Worm (Caenorhabditis elegans) whole organism, young adult: Measurements from ENCODE around the gene C25E10.12.

Experiments used
- C06A6.2 ChIP-seq: fragments of 200-800 bp; sonication (Bioruptor generic); conservative IDR thresholded peaks from 2 replicates; pipeline ENCODE4 v1.3.6; 2022; ENCODE audit warnings: missing genetic modification characterization, missing compliant biosample characterization
- C17E4.6 ChIP-seq: fragments of 200-800 bp; sonication (Bioruptor generic); IDR thresholded peaks from 2 replicates; pipeline ENCODE4 v1.3.6; 2022; ENCODE audit warnings: missing genetic modification reagents, missing genetic modification characterization, missing compliant biosample characterization
- D2030.7 ChIP-seq: fragments of 200-800 bp; sonication (Bioruptor generic); IDR thresholded peaks from 2 replicates; pipeline ENCODE4 v1.3.6; 2022; ENCODE audit warnings: missing genetic modification reagents, missing genetic modification characterization, missing compliant biosample characterization
- F33H1.4 ChIP-seq: fragments of 200-800 bp; sonication (Bioruptor generic); IDR thresholded peaks from 2 replicates; pipeline ENCODE4 v1.3.6; 2022; ENCODE audit warnings: missing genetic modification reagents, missing genetic modification characterization, missing compliant biosample characterization
- F37B4.10 ChIP-seq: fragments of 200-800 bp; sonication (Bioruptor generic); IDR thresholded peaks from 2 replicates; pipeline ENCODE4 v1.3.6; 2022; ENCODE audit warnings: missing genetic modification characterization, missing compliant biosample characterization
- F39B2.1 ChIP-seq: fragments of 200-800 bp; sonication (Bioruptor generic); IDR thresholded peaks from 2 replicates; pipeline ENCODE4 v1.3.6; 2022; ENCODE audit warnings: missing genetic modification reagents, missing genetic modification characterization, missing compliant biosample characterization
- K11D2.4 ChIP-seq: fragments of 200-800 bp; sonication (Bioruptor generic); IDR thresholded peaks from 2 replicates; pipeline ENCODE4 v1.3.6; 2022; ENCODE audit warnings: missing genetic modification reagents, missing genetic modification characterization, missing compliant biosample characterization
- K12H6.12 ChIP-seq: fragments of 200-800 bp; sonication (Bioruptor generic); optimal IDR thresholded peaks from 2 replicates; lab custom pipeline; 2018; ENCODE audit warnings: mild to moderate bottlenecking, missing genetic modification characterization, missing compliant biosample characterization
- T26A5.8 ChIP-seq: sonication (generic microtip); optimal IDR thresholded peaks from 2 replicates; lab custom pipeline; 2016; ENCODE audit warnings: missing genetic modification characterization, missing compliant biosample characterization
- Y79H2A.3 ChIP-seq: fragments of 200-800 bp; sonication (Bioruptor generic); conservative IDR thresholded peaks from 2 replicates; pipeline ENCODE4 v1.3.6; 2022; ENCODE audit warnings: missing genetic modification reagents, missing genetic modification characterization, missing compliant biosample characterization
- akir-1 ChIP-seq: fragments of 200-800 bp; sonication (Bioruptor generic); optimal IDR thresholded peaks from 2 replicates; lab custom pipeline; 2018; ENCODE audit warnings: mild to moderate bottlenecking, missing genetic modification characterization, moderate library complexity, missing compliant biosample characterization
- aptf-3 ChIP-seq: fragments of 200-800 bp; sonication (Bioruptor generic); IDR thresholded peaks from 2 replicates; pipeline ENCODE4 v1.3.6; 2022; ENCODE audit warnings: missing genetic modification characterization, missing compliant biosample characterization
- attf-3 ChIP-seq: fragments of 200-800 bp; sonication (Bioruptor generic); conservative IDR thresholded peaks from 2 replicates; pipeline ENCODE4 v1.3.6; 2022; ENCODE audit warnings: missing genetic modification reagents, missing genetic modification characterization, missing compliant biosample characterization
- bed-1 ChIP-seq: fragments of 200-800 bp; sonication (Bioruptor generic); IDR thresholded peaks from 2 replicates; pipeline ENCODE4 v1.3.6; 2022; ENCODE audit warnings: missing genetic modification reagents, missing genetic modification characterization, missing compliant biosample characterization
- cebp-1 ChIP-seq, 2 experiments: fragments of 200-800 bp in 1 of 2; sonication (Bioruptor generic) in 1 of 2; sonication (generic microtip) in 1 of 2; IDR thresholded peaks in 1 of 2; optimal IDR thresholded peaks in 1 of 2; 2 replicates each; pipeline versions ENCODE4 v1.3.6 to Lab custom; 2017 to 2022; ENCODE audit warnings: missing compliant biosample characterization in 2 of 2, missing genetic modification characterization in 2 of 2, mild to moderate bottlenecking in 1 of 2, missing genetic modification reagents in 1 of 2, moderate library complexity in 1 of 2
- ceh-91 ChIP-seq: fragments of 200-800 bp; sonication (Bioruptor generic); IDR thresholded peaks from 2 replicates; pipeline ENCODE4 v1.3.6; 2022; ENCODE audit warnings: missing genetic modification reagents, missing genetic modification characterization, missing compliant biosample characterization
- efl-1 ChIP-seq: fragments of 150-350 bp; optimal IDR thresholded peaks from 2 replicates; lab custom pipeline; 2014; ENCODE audit warnings: missing biosample characterization, missing genetic modification reagents, missing genetic modification characterization
- egrh-3 ChIP-seq: fragments of 200-800 bp; sonication (Bioruptor generic); IDR thresholded peaks from 2 replicates; pipeline ENCODE4 v1.3.6; 2022; ENCODE audit warnings: missing genetic modification reagents, missing genetic modification characterization, missing compliant biosample characterization
- ekl-4 ChIP-seq: fragments of 200-800 bp; sonication (Bioruptor generic); IDR thresholded peaks from 2 replicates; pipeline ENCODE4 v1.3.6; 2022; ENCODE audit warnings: missing genetic modification reagents, missing genetic modification characterization, missing compliant biosample characterization
- him-1 ChIP-seq: sonication (generic microtip); optimal IDR thresholded peaks from 2 replicates; lab custom pipeline; 2016; ENCODE audit warnings: missing genotype, missing genetic modification reagents, missing genetic modification characterization, missing compliant biosample characterization
- let-607 ChIP-seq, 2 experiments: fragments of 200-800 bp in 1 of 2; sonication (Bioruptor generic) in 1 of 2; sonication (generic microtip) in 1 of 2; optimal IDR thresholded peaks; 2 replicates each; lab custom pipeline; 2016 to 2018; ENCODE audit warnings: mild to moderate bottlenecking in 2 of 2, missing compliant biosample characterization in 2 of 2, missing genetic modification characterization in 2 of 2, moderate library complexity in 2 of 2, missing genotype in 1 of 2
- lin-35 ChIP-seq, 3 experiments: fragments of 150-350 bp in 2 of 3; sonication (generic microtip) in 1 of 3; optimal IDR thresholded peaks; 2 replicates each; lab custom pipeline; 2014 to 2018; ENCODE audit warnings: missing biosample characterization in 3 of 3, missing genetic modification characterization in 3 of 3, missing genetic modification reagents in 3 of 3
- lin-54 ChIP-seq: fragments of 200-800 bp; sonication (Bioruptor generic); optimal IDR thresholded peaks from 2 replicates; lab custom pipeline; 2018; ENCODE audit warnings: mild to moderate bottlenecking, missing genetic modification characterization, missing compliant biosample characterization
- lir-1 ChIP-seq: fragments of 200-800 bp; sonication (Bioruptor generic); conservative IDR thresholded peaks from 2 replicates; pipeline ENCODE4 v1.3.6; 2022; ENCODE audit warnings: missing genetic modification reagents, missing genetic modification characterization, missing compliant biosample characterization
- mxl-1 ChIP-seq: sonication (generic microtip); optimal IDR thresholded peaks from 2 replicates; lab custom pipeline; 2016; ENCODE audit warnings: missing genetic modification characterization, missing compliant biosample characterization
- nfyb-1 ChIP-seq: fragments of 200-800 bp; sonication (Bioruptor generic); IDR thresholded peaks from 2 replicates; pipeline ENCODE4 v1.3.6; 2022; ENCODE audit warnings: missing genetic modification reagents, missing genetic modification characterization, missing compliant biosample characterization
- nhr-179 ChIP-seq: sonication (generic microtip); optimal IDR thresholded peaks from 2 replicates; lab custom pipeline; 2016; ENCODE audit warnings: mild to moderate bottlenecking, missing genetic modification characterization, missing compliant biosample characterization
- pbrm-1 ChIP-seq: fragments of 200-800 bp; sonication (Bioruptor generic); IDR thresholded peaks from 2 replicates; pipeline ENCODE4 v1.3.6; 2022; ENCODE audit warnings: missing genetic modification reagents, missing genetic modification characterization, missing compliant biosample characterization
- snpc-1.3 ChIP-seq: sonication (generic microtip); optimal IDR thresholded peaks from 2 replicates; lab custom pipeline; 2017; ENCODE audit warnings: missing genetic modification characterization, mild to moderate bottlenecking, missing compliant biosample characterization, antibody characterized with exemption, moderate library complexity, missing genotype, missing genetic modification reagents; ENCODE audit not compliant: insufficient read depth
- snpc-4 ChIP-seq, 5 experiments: fragments of 150-350 bp in 1 of 5; sonication (generic microtip) in 4 of 5; optimal IDR thresholded peaks; 2 replicates each; lab custom pipeline; 2014 to 2018; ENCODE audit warnings: missing genetic modification characterization in 5 of 5, missing biosample characterization in 3 of 5, antibody characterized with exemption in 2 of 5, mild to moderate bottlenecking in 2 of 5, missing compliant biosample characterization in 2 of 5, missing genotype in 2 of 5, moderate library complexity in 2 of 5, missing genetic modification reagents in 1 of 5
- somi-1 ChIP-seq: fragments of 200-800 bp; sonication (Bioruptor generic); optimal IDR thresholded peaks from 2 replicates; lab custom pipeline; 2018; ENCODE audit warnings: mild to moderate bottlenecking, missing genetic modification characterization, missing compliant biosample characterization
- unc-62 ChIP-seq: fragments of 150-350 bp; optimal IDR thresholded peaks from 2 replicates; lab custom pipeline; 2014; ENCODE audit warnings: missing biosample characterization, missing genetic modification reagents, missing genetic modification characterization
- xnd-1 ChIP-seq: sonication (generic microtip); optimal IDR thresholded peaks from 2 replicates; lab custom pipeline; 2016; ENCODE audit warnings: missing genotype, missing genetic modification reagents, missing genetic modification characterization, missing compliant biosample characterization
- ztf-18 ChIP-seq: sonication (generic microtip); optimal IDR thresholded peaks from 2 replicates; lab custom pipeline; 2016; ENCODE audit warnings: missing genotype, mild to moderate bottlenecking, missing genetic modification characterization, missing compliant biosample characterization
- ztf-25 ChIP-seq: fragments of 200-800 bp; sonication (Bioruptor generic); IDR thresholded peaks from 2 replicates; pipeline ENCODE4 v1.3.6; 2022; ENCODE audit warnings: missing genetic modification reagents, missing genetic modification characterization, missing compliant biosample characterization

The C25E10.12 gene

ce11 chrV:9065001-9065400 is 2.8 kb upstream of the C25E10.12 start:
- no peak for TF ChIP-seq lir-1 (GFP tag; lab: Robert Waterston, UW)
- no peak for TF ChIP-seq ztf-25 (GFP tag; lab: Robert Waterston, UW)
- no peak for TF ChIP-seq let-607 (tag; optimal IDR thresholded peaks at IDR 0.05; lab: Kevin White, UChicago)
- no peak for TF ChIP-seq Y79H2A.3
- no peak for TF ChIP-seq ceh-91 (GFP tag; lab: Robert Waterston, UW)
- TF ChIP-seq xnd-1 = no peak
- TF ChIP-seq cebp-1 (GFP tag; IDR thresholded peaks at IDR 0.05; lab: Robert Waterston, UW) = no peak
- peak; percentile 76 for TF ChIP-seq cebp-1 (tag; optimal IDR thresholded peaks at IDR 0.05; lab: Kevin White, UChicago)
- TF ChIP-seq, all 124 proteins: peak for 1

DNA sequence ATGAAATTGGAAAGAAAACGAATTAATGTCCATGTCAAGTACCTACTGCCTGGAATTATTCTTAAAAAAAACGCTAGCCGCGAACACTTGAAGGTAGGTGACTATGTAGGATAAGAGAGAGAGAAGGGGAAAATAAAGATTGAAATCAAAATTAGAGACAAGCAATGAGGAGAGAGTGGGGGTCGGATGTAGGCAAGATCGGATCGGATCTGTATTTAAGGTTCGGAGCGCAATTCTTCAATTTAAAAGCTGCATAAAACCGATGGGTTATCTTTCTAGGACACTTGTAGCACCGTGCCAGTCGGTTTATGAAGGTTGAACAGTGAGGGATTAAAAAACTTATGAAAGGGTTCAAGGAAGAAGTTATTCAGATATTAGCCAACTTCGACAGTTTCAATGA is 893 bp upstream of the C25E10.12 start:
- TF ChIP-seq D2030.7 (GFP tag; lab: Robert Waterston, UW) = no peak
- no peak for TF ChIP-seq bed-1
- no peak for TF ChIP-seq ekl-4 (GFP tag; lab: Robert Waterston, UW)
- TF ChIP-seq lin-35 (GFP tag; optimal IDR thresholded peaks at IDR 0.05; lab: Kevin White, UChicago) = no peak
- TF ChIP-seq attf-3 (GFP tag; lab: Robert Waterston, UW) = no peak
- no peak for TF ChIP-seq T26A5.8 (tag; lab: Kevin White, UChicago)
- no peak for TF ChIP-seq akir-1 (GFP tag; lab: Kevin White, UChicago)
- TF ChIP-seq snpc-4 (GFP tag; optimal IDR thresholded peaks at IDR 0.05; lab: Kevin White, UChicago) = no peak
- no peak for TF ChIP-seq snpc-4 (tag; optimal IDR thresholded peaks at IDR 0.05; lab: Kevin White, UChicago)
- no peak for TF ChIP-seq snpc-1.3 (tag; lab: Kevin White, UChicago)
- TF ChIP-seq ztf-18 (tag; lab: Kevin White, UChicago) = no peak
- no peak for TF ChIP-seq somi-1 (GFP tag; lab: Kevin White, UChicago)
- TF ChIP-seq Y79H2A.3 = no peak
- TF ChIP-seq nhr-179 (tag; lab: Kevin White, UChicago) = no peak
- TF ChIP-seq K12H6.12 (tag; lab: Kevin White, UChicago) = no peak
- no peak for TF ChIP-seq C17E4.6
- no peak for TF ChIP-seq lin-54 (GFP tag; lab: Kevin White, UChicago)
- TF ChIP-seq C06A6.2 = no peak
- TF ChIP-seq pbrm-1 (GFP tag; lab: Robert Waterston, UW) = no peak
- TF ChIP-seq F39B2.1 (GFP tag; lab: Robert Waterston, UW) = no peak
- TF ChIP-seq, all 124 proteins: peak for 0

ce11 chrV:9059468-9059867 is 2.8 kb downstream of the C25E10.12 start, which contains the start of the genes C25E10.16 and C25E10.13:
Gene C25E10.16 (minus strand): TSS chrV:9059568.
Gene C25E10.13 (plus strand): TSS chrV:9059723.
- TF ChIP-seq let-607 (tag; optimal IDR thresholded peaks at IDR 0.05; lab: Kevin White, UChicago) (no peak), mxl-1 (tag; lab: Kevin White, UChicago) (no peak), efl-1 (GFP tag; lab: Kevin White, UChicago) (no peak), nfyb-1 (GFP tag; lab: Robert Waterston, UW) (no peak), aptf-3 (GFP tag; lab: Robert Waterston, UW) (no peak), K11D2.4 (GFP tag; lab: Robert Waterston, UW) (no peak), him-1 (tag; lab: Kevin White, UChicago) (no peak), F33H1.4 (GFP tag; lab: Robert Waterston, UW) (no peak), F37B4.10 (GFP tag; lab: Robert Waterston, UW) (no peak), unc-62 (GFP tag; lab: Kevin White, UChicago) (no peak), pbrm-1 (GFP tag; lab: Robert Waterston, UW) (no peak), egrh-3 (no peak)
- TF ChIP-seq, all 124 proteins: peak for 0
